Worm (Caenorhabditis elegans): ENCODE data around the gene nep-17.

DNA sequence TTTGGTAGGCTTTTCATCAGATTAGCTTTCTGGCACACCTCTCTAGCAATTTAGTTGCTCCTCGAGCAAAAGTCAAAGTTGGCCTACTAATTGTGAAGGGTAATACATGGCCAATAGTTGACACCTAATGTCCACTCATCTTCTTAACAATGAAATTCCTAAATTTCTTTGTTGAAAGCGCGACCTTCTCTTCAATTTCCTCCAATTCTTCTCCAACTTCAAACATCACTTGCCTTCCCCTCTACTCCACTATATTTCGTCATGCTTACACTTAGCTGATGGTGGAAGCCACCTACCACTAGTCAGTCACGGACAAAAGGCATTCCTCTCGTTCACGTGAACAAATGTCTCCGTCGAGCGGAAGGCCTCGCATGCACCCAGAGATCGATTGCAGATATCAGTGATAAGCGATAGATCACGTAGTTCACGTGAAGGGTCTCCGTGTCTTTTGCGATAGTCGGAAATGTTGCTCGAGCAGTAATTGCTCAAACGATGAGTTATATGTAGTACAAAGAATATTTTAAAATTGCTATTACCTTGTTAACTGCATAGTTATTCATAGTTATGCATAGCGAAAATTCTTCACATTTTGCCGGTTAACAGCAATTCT lies 38.5 kb upstream of the nep-17 start, which contains the start of gene E01G4.3:
- TF ChIP-seq unc-30 (tag; optimal IDR thresholded peaks at IDR 0.05), result no peak
- TF ChIP-seq ama-1 (optimal IDR thresholded peaks at IDR 0.05), result no peak
- TF ChIP-seq unc-62 (GFP tag; optimal IDR thresholded peaks at IDR 0.05), result no peak
- TF ChIP-seq nhr-237 (tag; optimal IDR thresholded peaks at IDR 0.05), result no peak
- peak; percentile 47 for TF ChIP-seq xbp-1 (tag; optimal IDR thresholded peaks at IDR 0.05)
- TF ChIP-seq aly-2 (tag; optimal IDR thresholded peaks at IDR 0.05), result no peak
- peak in 1 of 2 experiments; percentile 16 for TF ChIP-seq egl-27 (tag; optimal IDR thresholded peaks at IDR 0.05)
